Fruit fly (Drosophila melanogaster): ENCODE data around the gene CG15536.

CG15536 gene

DNA sequence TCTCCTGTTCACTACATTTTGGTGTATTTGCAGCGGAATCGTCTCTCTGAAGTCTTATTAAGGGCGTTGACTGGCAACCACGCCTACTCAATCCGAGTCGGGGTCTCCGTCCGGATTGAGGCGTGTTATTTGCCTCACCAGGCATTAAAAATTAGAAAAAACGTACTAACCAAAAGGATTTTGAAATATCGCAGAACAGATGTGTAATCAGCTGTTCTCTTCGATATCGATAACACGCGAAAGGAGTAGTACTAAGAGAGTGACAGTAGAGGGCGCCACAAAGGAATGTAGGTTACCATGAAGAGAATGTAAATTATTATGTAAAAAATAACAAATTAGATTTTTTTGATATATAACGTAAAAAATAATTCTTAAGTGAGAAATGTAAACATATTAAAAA is at the start of gene CG15536:
CG15536 (minus strand) TSS at position 170 of the 400 bp plus-strand sequence.
- no peak for TF ChIP-seq CG8478 (optimal IDR thresholded peaks at IDR 0.05)
- TF ChIP-seq psq (optimal IDR thresholded peaks at IDR 0.05) = no peak
- TF ChIP-seq Dll (optimal IDR thresholded peaks at IDR 0.05) = no peak
- TF ChIP-seq EcR (GFP tag; optimal IDR thresholded peaks at IDR 0.05) = no peak
- TF ChIP-seq usp (GFP tag; optimal IDR thresholded peaks at IDR 0.05) = no peak
- no peak for TF ChIP-seq pan (optimal IDR thresholded peaks at IDR 0.05)

DNA sequence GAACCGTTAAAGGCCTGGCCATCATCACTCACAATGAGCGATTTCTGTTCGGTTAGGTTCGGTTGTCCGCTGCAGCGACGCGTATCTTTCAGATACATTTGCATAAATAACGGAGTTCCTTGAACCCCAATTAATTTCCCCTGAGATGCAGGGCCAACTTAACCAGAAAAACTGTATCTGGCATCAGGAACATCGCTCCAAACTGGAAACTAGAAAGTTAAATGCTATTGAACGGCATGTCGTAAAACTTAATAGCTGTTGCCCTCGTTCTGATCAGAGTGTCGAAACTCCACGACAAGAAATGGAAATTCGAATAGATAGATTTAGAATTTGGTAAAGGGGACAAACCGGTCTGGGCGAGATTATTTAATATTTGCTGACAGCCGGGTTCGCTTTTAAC is 47.4 kb upstream of the CG15536 start:
- TF ChIP-seq pan (optimal IDR thresholded peaks at IDR 0.05) = no peak
- no peak for TF ChIP-seq usp (GFP tag; optimal IDR thresholded peaks at IDR 0.05)
- no peak for TF ChIP-seq CG8478 (optimal IDR thresholded peaks at IDR 0.05)
- no peak for TF ChIP-seq EcR (GFP tag; optimal IDR thresholded peaks at IDR 0.05)
- no peak for TF ChIP-seq psq (optimal IDR thresholded peaks at IDR 0.05)
- TF ChIP-seq Dll (optimal IDR thresholded peaks at IDR 0.05) = no peak

DNA sequence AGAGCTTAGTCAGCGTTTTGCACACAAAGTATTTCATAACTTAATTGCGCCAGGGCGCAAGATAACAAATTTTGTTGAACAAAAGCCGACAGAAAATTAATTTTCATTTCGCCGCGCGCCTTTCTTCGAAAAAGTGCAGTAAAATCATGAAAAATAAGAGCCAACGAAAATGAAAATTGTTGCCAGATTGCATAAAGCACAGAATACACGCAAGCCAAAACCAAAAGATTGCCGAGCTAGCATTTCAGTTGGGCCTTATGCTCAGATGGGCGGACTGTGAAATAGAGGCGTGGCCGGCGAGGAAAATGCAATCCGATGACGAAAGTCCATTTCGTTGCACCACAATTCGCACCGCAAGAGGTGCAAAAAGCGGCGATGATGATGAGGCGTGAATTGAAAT is 45.7 kb upstream of the CG15536 start:
- no peak for TF ChIP-seq pan (optimal IDR thresholded peaks at IDR 0.05)
- no peak for TF ChIP-seq CG8478 (optimal IDR thresholded peaks at IDR 0.05)
- TF ChIP-seq psq (optimal IDR thresholded peaks at IDR 0.05) = no peak
- no peak for TF ChIP-seq usp (GFP tag; optimal IDR thresholded peaks at IDR 0.05)
- no peak for TF ChIP-seq EcR (GFP tag; optimal IDR thresholded peaks at IDR 0.05)
- TF ChIP-seq Dll (optimal IDR thresholded peaks at IDR 0.05) = no peak

DNA sequence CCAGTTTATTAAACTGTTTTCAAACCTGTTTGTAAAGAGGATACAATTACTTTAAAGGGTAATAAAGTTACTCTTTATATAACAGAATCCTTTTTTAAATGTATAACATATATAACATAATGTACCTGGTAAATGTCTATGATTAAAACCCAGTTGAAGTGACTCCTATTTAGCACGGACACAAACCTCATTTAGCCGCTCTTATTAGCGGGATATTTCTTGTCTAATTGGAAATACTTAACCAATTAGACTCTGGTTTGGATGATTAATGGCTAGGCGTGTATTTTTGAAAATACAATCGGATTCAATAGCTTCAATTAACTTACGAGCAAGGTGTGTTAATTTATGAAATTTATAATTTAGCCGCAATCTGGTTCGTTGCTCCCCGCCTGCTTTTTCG is 42.1 kb upstream of the CG15536 start:
- TF ChIP-seq EcR (GFP tag; optimal IDR thresholded peaks at IDR 0.05) (no peak), psq (optimal IDR thresholded peaks at IDR 0.05) (no peak), pan (optimal IDR thresholded peaks at IDR 0.05) (no peak), usp (GFP tag; optimal IDR thresholded peaks at IDR 0.05) (no peak), CG8478 (optimal IDR thresholded peaks at IDR 0.05) (no peak), Dll (optimal IDR thresholded peaks at IDR 0.05) (no peak)

DNA sequence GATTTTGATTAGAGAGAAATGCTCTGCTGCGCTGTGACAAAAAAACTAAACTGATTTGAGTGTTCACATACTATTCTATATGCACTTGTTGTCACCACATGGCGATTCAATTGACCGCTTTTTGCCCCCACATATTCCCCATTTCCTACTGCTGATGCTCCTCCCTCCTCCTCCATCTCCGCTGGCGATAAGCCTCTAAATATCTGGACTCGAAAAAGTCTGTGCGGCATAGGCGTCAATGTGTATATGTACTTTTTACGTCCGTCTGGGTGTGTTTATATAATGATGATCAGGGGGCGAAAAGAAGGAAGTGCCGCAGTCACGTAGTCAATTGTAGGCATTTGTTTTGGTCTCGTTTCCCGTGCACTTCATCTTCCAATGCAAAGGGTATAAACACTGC is 41.6 kb upstream of the CG15536 start:
- no peak for TF ChIP-seq pan (optimal IDR thresholded peaks at IDR 0.05)

DNA sequence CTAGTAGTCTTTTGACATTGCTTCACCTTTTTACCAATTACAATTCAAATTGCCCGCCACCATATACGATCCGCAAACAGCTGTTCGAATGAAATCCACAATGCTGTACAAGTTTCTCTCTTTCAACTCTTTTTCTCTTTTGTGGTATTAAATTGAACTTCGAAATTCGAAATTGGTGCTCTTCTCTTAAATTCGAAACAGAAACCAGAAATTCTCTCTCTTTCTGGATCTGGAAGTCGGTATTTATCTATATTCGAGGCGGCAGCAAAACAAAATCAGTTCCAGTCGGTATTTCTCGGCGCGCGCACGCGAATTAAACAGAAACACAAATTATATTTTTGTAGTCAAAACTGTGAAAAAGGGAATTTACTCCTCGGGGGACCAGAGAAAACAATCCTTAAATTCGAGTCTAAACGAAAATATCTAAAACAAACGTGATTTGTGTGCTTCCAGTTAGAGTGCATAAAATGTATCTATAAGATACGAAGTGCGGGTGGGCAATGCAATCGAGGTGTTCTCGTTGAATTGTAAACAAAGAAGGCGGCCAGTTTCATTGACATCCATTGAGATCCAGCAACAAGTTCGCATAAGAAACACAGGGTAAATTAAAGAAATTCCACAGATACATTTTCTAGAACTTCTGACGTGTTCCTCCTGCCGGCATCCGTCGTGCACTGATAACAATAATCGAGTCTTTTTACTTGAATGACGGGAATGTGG is 41.0 kb upstream of the CG15536 start, which contains the start of gene PH4alphaEFB:
PH4alphaEFB (plus strand) TSS at position 276 of the 720 bp plus-strand sequence.
- TF ChIP-seq Dll (optimal IDR thresholded peaks at IDR 0.05) (no peak), EcR (GFP tag; optimal IDR thresholded peaks at IDR 0.05) (no peak), pan (optimal IDR thresholded peaks at IDR 0.05) (no peak), psq (optimal IDR thresholded peaks at IDR 0.05) (no peak), usp (GFP tag; optimal IDR thresholded peaks at IDR 0.05) (no peak), CG8478 (optimal IDR thresholded peaks at IDR 0.05) (no peak)

DNA sequence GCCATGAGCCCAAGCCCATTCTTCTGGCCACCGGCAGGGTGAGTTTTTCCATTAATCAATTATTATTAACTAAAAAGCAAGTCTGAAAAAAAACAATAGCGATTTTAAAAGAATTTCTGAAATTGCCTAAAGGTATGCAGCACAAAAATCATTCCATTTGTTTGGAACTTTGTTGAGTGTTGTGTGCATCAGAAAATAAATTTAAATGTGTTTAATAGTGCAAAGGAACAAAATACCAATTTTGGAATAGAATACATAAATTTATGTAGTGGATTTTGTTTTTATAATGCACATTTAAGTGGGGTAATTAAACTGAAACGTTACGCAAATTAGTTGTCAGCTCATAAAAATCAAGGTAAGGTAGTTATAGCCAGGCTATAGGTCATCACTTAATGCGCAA is 39.3 kb upstream of the CG15536 start:
- TF ChIP-seq Dll (optimal IDR thresholded peaks at IDR 0.05) (no peak), usp (GFP tag; optimal IDR thresholded peaks at IDR 0.05) (no peak), CG8478 (optimal IDR thresholded peaks at IDR 0.05) (no peak), psq (optimal IDR thresholded peaks at IDR 0.05) (no peak)

DNA sequence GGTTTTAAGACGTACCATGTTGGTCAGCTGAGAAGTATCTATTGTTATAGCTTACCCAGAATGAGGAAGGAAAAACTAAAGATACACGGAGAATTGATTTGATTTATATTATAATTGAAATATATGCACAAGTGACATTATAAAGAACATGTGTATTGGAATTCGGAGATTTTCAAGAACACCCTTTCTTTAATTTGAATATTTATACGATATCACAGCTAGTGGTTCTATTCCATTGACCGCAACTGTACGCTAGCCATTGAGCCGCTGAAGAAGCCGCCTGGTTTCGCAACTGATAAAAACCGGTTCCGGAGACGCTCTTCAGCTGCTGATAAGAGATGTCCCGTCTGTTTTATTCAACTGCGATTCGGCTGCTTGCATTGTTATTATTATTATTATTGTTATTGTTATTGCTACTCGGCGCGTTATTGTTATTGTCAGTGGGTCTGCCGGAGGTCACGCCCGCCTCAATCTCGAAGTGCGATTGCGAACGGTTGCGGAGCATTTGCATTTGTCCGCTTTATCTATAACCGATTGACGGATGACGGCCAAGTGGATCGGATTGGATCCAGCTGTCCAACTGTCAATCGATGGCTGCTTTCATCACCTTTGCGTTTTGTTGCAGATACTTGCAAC is 36.8 kb upstream of the CG15536 start:
- TF ChIP-seq Dll (optimal IDR thresholded peaks at IDR 0.05) = no peak
- TF ChIP-seq pan (optimal IDR thresholded peaks at IDR 0.05) = no peak
- TF ChIP-seq usp (GFP tag; optimal IDR thresholded peaks at IDR 0.05) = no peak
- no peak for TF ChIP-seq psq (optimal IDR thresholded peaks at IDR 0.05)
- no peak for TF ChIP-seq CG8478 (optimal IDR thresholded peaks at IDR 0.05)
- TF ChIP-seq EcR (GFP tag; optimal IDR thresholded peaks at IDR 0.05) = no peak

DNA sequence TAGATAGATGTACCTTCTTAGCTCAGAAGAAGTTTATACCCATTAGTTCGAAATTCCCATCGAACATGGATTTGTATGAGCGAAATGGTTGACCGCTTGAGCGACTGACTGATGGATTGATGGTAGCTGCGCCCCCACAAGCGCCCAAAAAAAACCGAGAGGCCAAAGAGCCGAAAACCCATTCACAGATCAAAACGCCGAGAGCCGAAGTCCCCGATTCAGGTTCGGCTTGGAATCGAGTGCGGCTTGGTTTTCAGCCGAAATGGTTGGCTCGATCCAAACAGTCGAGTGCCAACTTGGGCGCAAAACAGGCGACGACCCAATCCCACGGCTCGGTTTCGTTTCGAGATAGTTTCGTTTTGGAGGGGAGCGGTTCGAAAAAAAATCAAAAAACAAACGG is 35.2 kb upstream of the CG15536 start:
- TF ChIP-seq Dll (optimal IDR thresholded peaks at IDR 0.05) (no peak), psq (optimal IDR thresholded peaks at IDR 0.05) (no peak), usp (GFP tag; optimal IDR thresholded peaks at IDR 0.05) (no peak), EcR (GFP tag; optimal IDR thresholded peaks at IDR 0.05) (no peak), CG8478 (optimal IDR thresholded peaks at IDR 0.05) (no peak), pan (optimal IDR thresholded peaks at IDR 0.05) (no peak)

DNA sequence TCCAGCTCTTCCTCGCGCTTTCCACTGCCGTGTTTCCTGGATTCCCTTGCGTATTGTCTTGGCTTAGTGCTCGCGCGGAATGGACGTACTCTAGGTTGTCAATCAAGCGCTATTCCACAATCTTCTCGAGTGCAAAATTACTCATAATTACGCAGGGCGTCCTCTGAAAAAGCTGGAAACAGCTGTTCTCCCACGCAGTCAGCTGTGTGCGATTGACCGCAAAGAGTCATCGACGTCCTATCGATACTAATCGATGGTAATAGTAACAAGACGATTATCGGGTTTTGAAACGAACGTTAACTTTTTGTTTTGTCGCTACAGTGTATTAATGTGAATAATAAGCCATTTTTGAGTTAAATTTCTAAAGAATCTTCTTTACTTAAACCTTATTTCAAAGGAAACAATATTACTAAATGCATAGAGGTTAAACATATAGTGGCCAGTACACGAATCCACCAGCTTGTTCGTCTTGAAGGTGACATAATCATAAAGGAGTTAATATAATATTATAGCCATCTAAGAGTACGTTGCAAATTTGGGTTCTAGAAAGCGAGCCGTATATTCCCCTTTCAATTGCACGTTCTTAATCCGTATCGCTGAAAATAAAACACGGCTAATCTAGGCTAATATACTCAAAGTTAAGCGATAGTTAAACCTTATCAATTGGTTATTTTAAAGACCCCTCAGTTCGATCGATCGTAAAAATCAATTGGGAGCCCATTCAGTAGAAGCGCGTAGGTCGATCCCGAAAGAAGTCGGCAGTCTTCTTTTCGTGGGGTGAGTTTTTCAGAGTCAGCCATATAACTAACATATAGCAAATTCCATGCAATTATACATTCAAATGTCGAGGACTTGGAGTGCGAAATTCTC is 34.3 kb upstream of the CG15536 start, which contains the start of the genes CG2224 and CDase:
CG2224 (minus strand) TSS at position 235 of the 870 bp plus-strand sequence.
CDase (plus strand) TSS at position 456 of the 870 bp plus-strand sequence.
- no peak for TF ChIP-seq pan (optimal IDR thresholded peaks at IDR 0.05)
- no peak for TF ChIP-seq usp (GFP tag; optimal IDR thresholded peaks at IDR 0.05)
- no peak for TF ChIP-seq Dll (optimal IDR thresholded peaks at IDR 0.05)
- TF ChIP-seq EcR (GFP tag; optimal IDR thresholded peaks at IDR 0.05) = no peak
- TF ChIP-seq CG8478 (optimal IDR thresholded peaks at IDR 0.05) = no peak
- TF ChIP-seq psq (optimal IDR thresholded peaks at IDR 0.05) = no peak

DNA sequence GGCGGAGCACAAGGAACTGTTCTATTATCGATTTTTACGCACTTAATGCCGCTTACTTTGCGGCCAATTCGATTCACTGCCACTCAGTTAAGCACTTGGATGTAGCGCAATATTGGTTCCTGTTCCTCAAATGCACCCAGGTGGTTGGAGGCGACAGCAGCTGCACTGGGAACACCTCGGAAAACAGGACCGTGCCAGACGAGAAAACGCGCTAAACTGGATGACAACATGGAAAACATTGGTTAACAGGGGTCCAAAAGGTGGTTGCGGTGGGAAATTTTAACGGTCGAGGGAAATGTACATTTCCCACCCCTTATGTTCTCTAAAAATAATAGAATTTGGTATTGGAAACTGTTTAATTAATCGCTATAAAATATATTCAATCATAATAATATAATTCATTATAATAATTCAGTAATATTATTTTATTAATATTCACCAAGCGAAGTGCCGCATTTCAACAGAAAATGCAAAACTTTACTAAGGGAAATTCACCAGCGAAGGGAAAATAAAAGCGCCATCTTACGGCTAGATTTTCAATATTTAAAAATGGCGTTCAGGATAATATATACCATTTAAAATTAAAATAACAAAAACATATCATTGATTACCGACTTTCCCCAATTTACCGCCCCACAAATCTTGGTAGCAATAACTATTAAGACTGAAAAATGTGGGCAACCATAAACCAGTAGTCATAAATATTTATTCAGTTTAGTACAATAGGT is 31.0 kb upstream of the CG15536 start, which contains the start of gene aralar1:
aralar1 (minus strand) TSS at position 51 of the 728 bp plus-strand sequence.
- TF ChIP-seq usp (GFP tag; optimal IDR thresholded peaks at IDR 0.05) (no peak), CG8478 (optimal IDR thresholded peaks at IDR 0.05) (no peak), Dll (optimal IDR thresholded peaks at IDR 0.05) (no peak), EcR (GFP tag; optimal IDR thresholded peaks at IDR 0.05) (no peak), psq (optimal IDR thresholded peaks at IDR 0.05) (no peak), pan (optimal IDR thresholded peaks at IDR 0.05) (no peak)
